Worm (Caenorhabditis elegans): ENCODE data around the gene W02A2.9.

Gene W02A2.9

ce11 chrIV:13315344-13315743 is 32.1 kb upstream of the W02A2.9 start, which contains the start of gene fat-1:
Gene fat-1 (plus strand): TSS chrIV:13315644.
- TF ChIP-seq pha-4 (tag; optimal IDR thresholded peaks at IDR 0.05) (no peak), mep-1 (tag; optimal IDR thresholded peaks at IDR 0.05) (no peak), hlh-1 (tag; optimal IDR thresholded peaks at IDR 0.05) (no peak), ham-2 (GFP tag; optimal IDR thresholded peaks at IDR 0.05) (no peak), unc-39 (tag; optimal IDR thresholded peaks at IDR 0.05) (no peak), nhr-12 (tag; optimal IDR thresholded peaks at IDR 0.05) (no peak), ceh-83 (GFP tag; optimal IDR thresholded peaks at IDR 0.05) (no peak), ces-1 (GFP tag; optimal IDR thresholded peaks at IDR 0.05) (no peak), ceh-39 (tag; optimal IDR thresholded peaks at IDR 0.05) (no peak), drap-1 (GFP tag; optimal IDR thresholded peaks at IDR 0.05) (no peak), nhr-237 (tag; optimal IDR thresholded peaks at IDR 0.05) (no peak), cnd-1 (tag; optimal IDR thresholded peaks at IDR 0.05) (no peak), sptf-1 (tag; optimal IDR thresholded peaks at IDR 0.05) (no peak), nhr-28 (tag; optimal IDR thresholded peaks at IDR 0.05) (no peak)

ce11 chrIV:13318773-13319172 is 28.7 kb upstream of the W02A2.9 start:
- TF ChIP-seq lin-32 (GFP tag; optimal IDR thresholded peaks at IDR 0.05): no peak
- no peak for TF ChIP-seq snpc-4 (tag; optimal IDR thresholded peaks at IDR 0.05)
- TF ChIP-seq tbx-8 (GFP tag; optimal IDR thresholded peaks at IDR 0.05): no peak
- TF ChIP-seq pha-4 (tag; optimal IDR thresholded peaks at IDR 0.05): no peak
- TF ChIP-seq unc-62 (GFP tag; optimal IDR thresholded peaks at IDR 0.05): no peak
- TF ChIP-seq ceh-83 (GFP tag; optimal IDR thresholded peaks at IDR 0.05): no peak
- no peak for TF ChIP-seq flh-1 (GFP tag; optimal IDR thresholded peaks at IDR 0.05)

ce11 chrIV:13319886-13320650 is 27.4 kb upstream of the W02A2.9 start:
- TF ChIP-seq unc-39 (tag; optimal IDR thresholded peaks at IDR 0.05) (no peak), M03D4.4 (tag; optimal IDR thresholded peaks at IDR 0.05) (no peak), pha-4 (tag; optimal IDR thresholded peaks at IDR 0.05) (no peak), ceh-39 (tag; optimal IDR thresholded peaks at IDR 0.05) (no peak), unc-62 (GFP tag; optimal IDR thresholded peaks at IDR 0.05) (no peak), tbx-8 (GFP tag; optimal IDR thresholded peaks at IDR 0.05) (no peak), drap-1 (GFP tag; optimal IDR thresholded peaks at IDR 0.05) (no peak), elt-1 (tag; optimal IDR thresholded peaks at IDR 0.05; ENCODE audit: borderline replicate concordance, insufficient read depth) (no peak), ceh-83 (GFP tag; optimal IDR thresholded peaks at IDR 0.05) (no peak), hlh-1 (tag; optimal IDR thresholded peaks at IDR 0.05) (no peak), lin-13 (tag; optimal IDR thresholded peaks at IDR 0.05) (no peak), unc-120 (tag; optimal IDR thresholded peaks at IDR 0.05; ENCODE audit: poor library complexity, severe bottlenecking) (no peak), lsy-2 (tag; optimal IDR thresholded peaks at IDR 0.05) (no peak), sem-2 (GFP tag; optimal IDR thresholded peaks at IDR 0.05) (no peak)

ce11 chrIV:13322429-13322828 is 25.0 kb upstream of the W02A2.9 start:
- TF ChIP-seq flh-1 (GFP tag; optimal IDR thresholded peaks at IDR 0.05) (no peak), drap-1 (GFP tag; optimal IDR thresholded peaks at IDR 0.05) (no peak), mls-2 (tag; optimal IDR thresholded peaks at IDR 0.05) (no peak), blmp-1 (tag; optimal IDR thresholded peaks at IDR 0.05) (no peak), unc-39 (tag; optimal IDR thresholded peaks at IDR 0.05) (no peak), tbx-8 (GFP tag; optimal IDR thresholded peaks at IDR 0.05) (no peak), lsy-2 (tag; optimal IDR thresholded peaks at IDR 0.05) (no peak), snpc-4 (tag; optimal IDR thresholded peaks at IDR 0.05) (no peak), ceh-43 (GFP tag; optimal IDR thresholded peaks at IDR 0.05) (no peak), ceh-83 (GFP tag; optimal IDR thresholded peaks at IDR 0.05) (no peak), nhr-76 (tag; optimal IDR thresholded peaks at IDR 0.05) (no peak), zip-8 (tag; optimal IDR thresholded peaks at IDR 0.05) (no peak), sptf-1 (tag; optimal IDR thresholded peaks at IDR 0.05) (no peak), sem-2 (GFP tag; optimal IDR thresholded peaks at IDR 0.05) (no peak), hlh-1 (tag; optimal IDR thresholded peaks at IDR 0.05) (no peak)

ce11 chrIV:13323823-13324359 is 23.6 kb upstream of the W02A2.9 start, which contains the start of gene fat-2:
Gene fat-2 (plus strand): TSS chrIV:13323873.
- no peak for TF ChIP-seq blmp-1 (tag; optimal IDR thresholded peaks at IDR 0.05)
- no peak for TF ChIP-seq tbx-8 (GFP tag; optimal IDR thresholded peaks at IDR 0.05)
- no peak for TF ChIP-seq lsy-2 (tag; optimal IDR thresholded peaks at IDR 0.05)
- no peak for TF ChIP-seq elt-1 (tag; optimal IDR thresholded peaks at IDR 0.05; ENCODE audit: borderline replicate concordance, insufficient read depth)
- TF ChIP-seq nhr-12 (tag; optimal IDR thresholded peaks at IDR 0.05): no peak
- TF ChIP-seq lin-32 (GFP tag; optimal IDR thresholded peaks at IDR 0.05): no peak
- TF ChIP-seq M03D4.4 (tag; optimal IDR thresholded peaks at IDR 0.05): no peak
- no peak for TF ChIP-seq ceh-83 (GFP tag; optimal IDR thresholded peaks at IDR 0.05)

Measured in whole organism, mixed stage, embryonic.